Fruit fly (Drosophila melanogaster): Measurements from ENCODE around the gene fid.

- TF ChIP-seq CG8119 (GFP tag; IDR thresholded peaks at IDR 0.05) (no peak), CG11762 (GFP tag; optimal IDR thresholded peaks at IDR 0.05; ENCODE audit: insufficient read depth) (no peak), ss (GFP tag; optimal IDR thresholded peaks at IDR 0.05) (peak; percentile 61 to 79), Lpt (GFP tag; optimal IDR thresholded peaks at IDR 0.05) (no peak), CG11294 (GFP tag; IDR thresholded peaks at IDR 0.05) (no peak), dsx (GFP tag; optimal IDR thresholded peaks at IDR 0.05; ENCODE audit: poor library complexity, severe bottlenecking) (no peak), OdsH (GFP tag; optimal IDR thresholded peaks at IDR 0.05) (no peak), net (GFP tag; optimal IDR thresholded peaks at IDR 0.05) (no peak), esn (GFP tag; optimal IDR thresholded peaks at IDR 0.05) (no peak)
These were observed 31.1 kb downstream of the fid start for dm6 chr3R:26000720-26001682.
